Worm (Caenorhabditis elegans): ENCODE results near the gene suox-1.

DNA sequence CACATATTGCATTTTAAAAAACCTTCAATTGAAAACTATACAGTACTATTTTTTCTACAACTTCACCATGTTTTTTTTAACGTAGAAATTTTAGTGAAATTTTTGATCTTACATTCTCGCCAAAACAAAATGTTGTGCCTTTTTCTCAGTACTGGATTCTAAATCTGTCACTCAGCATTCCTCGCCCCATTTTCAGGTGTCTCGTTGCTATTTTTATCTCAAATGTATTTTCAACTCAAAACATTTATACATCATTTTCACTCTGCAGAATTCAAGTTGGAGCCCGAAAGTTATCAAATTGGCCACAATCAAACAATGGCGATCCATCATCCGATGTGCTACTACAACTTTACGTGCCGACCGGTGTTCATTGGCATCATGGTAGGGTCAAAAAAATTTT is 31.3 kb upstream of the suox-1 start, which contains the start of gene sprr-1:
- TF ChIP-seq ets-7 (tag; optimal IDR thresholded peaks at IDR 0.05) = no peak
- TF ChIP-seq aly-1 (tag; optimal IDR thresholded peaks at IDR 0.05) = no peak
- no peak for TF ChIP-seq F13C5.2 (tag; optimal IDR thresholded peaks at IDR 0.05)
- no peak for TF ChIP-seq ama-1 (optimal IDR thresholded peaks at IDR 0.05)
- no peak for TF ChIP-seq scrt-1 (GFP tag; IDR thresholded peaks at IDR 0.05)
- TF ChIP-seq hnd-1 (tag; optimal IDR thresholded peaks at IDR 0.05) = no peak
- no peak for TF ChIP-seq hmbx-1 (tag; optimal IDR thresholded peaks at IDR 0.05)
